Worm (Caenorhabditis elegans): ENCODE data around the gene K07H8.8.
A peak's percentile ranks its signal among the peaks of the same experiment; 100 is the strongest.

The K07H8.8 gene

ce11 chrIV:8268024-8268423 is at the start of gene K07H8.8, which contains the start of gene K07H8.5:
Gene K07H8.8 (minus strand): TSS chrIV:8268412.
Gene K07H8.5 (plus strand): TSS chrIV:8268324.
- no peak for TF ChIP-seq aptf-2 (GFP tag; conservative IDR thresholded peaks at IDR 0.05)
- no peak for TF ChIP-seq mes-4 (tag; optimal IDR thresholded peaks at IDR 0.05)
- no peak for TF ChIP-seq ama-1 (optimal IDR thresholded peaks at IDR 0.05)
- TF ChIP-seq ama-1 (GFP tag; optimal IDR thresholded peaks at IDR 0.05) = no peak
- TF ChIP-seq dpl-1 (GFP tag; optimal IDR thresholded peaks at IDR 0.05) = no peak
- no peak for TF ChIP-seq nhr-120 (GFP tag; IDR thresholded peaks at IDR 0.05)
- no peak for TF ChIP-seq T26A5.8 (tag; optimal IDR thresholded peaks at IDR 0.05)
- TF ChIP-seq F49E8.2 (tag; optimal IDR thresholded peaks at IDR 0.05; ENCODE audit: insufficient read depth) = no peak
- TF ChIP-seq D2030.7 (GFP tag; IDR thresholded peaks at IDR 0.05) = no peak
- TF ChIP-seq ceh-58 (GFP tag; IDR thresholded peaks at IDR 0.05) = no peak
- TF ChIP-seq rec-8 (tag; optimal IDR thresholded peaks at IDR 0.05) = no peak
- TF ChIP-seq F55B11.4 (tag; optimal IDR thresholded peaks at IDR 0.05; ENCODE audit: borderline replicate concordance, insufficient read depth) = no peak
- TF ChIP-seq ztf-25 (GFP tag; IDR thresholded peaks at IDR 0.05) = no peak
- no peak for TF ChIP-seq nhr-80 (tag; optimal IDR thresholded peaks at IDR 0.05)
- no peak for TF ChIP-seq efl-1 (GFP tag; optimal IDR thresholded peaks at IDR 0.05)
- TF ChIP-seq rcor-1 (GFP tag; IDR thresholded peaks at IDR 0.05) = no peak
- no peak for TF ChIP-seq tlf-1 (GFP tag; optimal IDR thresholded peaks at IDR 0.05)
- no peak for TF ChIP-seq pha-4 (tag; optimal IDR thresholded peaks at IDR 0.05)

ce11 chrIV:8317800-8318199 is 49.6 kb upstream of the K07H8.8 start:
- TF ChIP-seq nhr-27 (tag; optimal IDR thresholded peaks at IDR 0.05) (no peak), sdz-38 (tag; optimal IDR thresholded peaks at IDR 0.05) (no peak)

ce11 chrIV:8312846-8313245 is 44.6 kb upstream of the K07H8.8 start, which contains the start of gene F35H10.10:
Gene F35H10.10 (minus strand): TSS chrIV:8312946.
- no peak for TF ChIP-seq egrh-3 (GFP tag; IDR thresholded peaks at IDR 0.05)
- TF ChIP-seq snpc-1.3 (tag; optimal IDR thresholded peaks at IDR 0.05; ENCODE audit: insufficient read depth) = no peak
- TF ChIP-seq egl-44 (GFP tag; IDR thresholded peaks at IDR 0.05) = no peak
- no peak for TF ChIP-seq F23B12.7 (tag; optimal IDR thresholded peaks at IDR 0.05; ENCODE audit: insufficient read depth)
- no peak for TF ChIP-seq F33H1.4 (GFP tag; IDR thresholded peaks at IDR 0.05)
- no peak for TF ChIP-seq bed-1 (GFP tag; IDR thresholded peaks at IDR 0.05)
- no peak for TF ChIP-seq hlh-12 (tag; optimal IDR thresholded peaks at IDR 0.05)
- TF ChIP-seq madf-3 (GFP tag; IDR thresholded peaks at IDR 0.05) = no peak
- TF ChIP-seq ceh-58 (GFP tag; IDR thresholded peaks at IDR 0.05) = no peak
- no peak for TF ChIP-seq F39B2.1 (GFP tag; IDR thresholded peaks at IDR 0.05)
- no peak for TF ChIP-seq Y53F4B.3 (GFP tag; IDR thresholded peaks at IDR 0.05)
- TF ChIP-seq ztf-26 (tag; optimal IDR thresholded peaks at IDR 0.05) = no peak

DNA sequence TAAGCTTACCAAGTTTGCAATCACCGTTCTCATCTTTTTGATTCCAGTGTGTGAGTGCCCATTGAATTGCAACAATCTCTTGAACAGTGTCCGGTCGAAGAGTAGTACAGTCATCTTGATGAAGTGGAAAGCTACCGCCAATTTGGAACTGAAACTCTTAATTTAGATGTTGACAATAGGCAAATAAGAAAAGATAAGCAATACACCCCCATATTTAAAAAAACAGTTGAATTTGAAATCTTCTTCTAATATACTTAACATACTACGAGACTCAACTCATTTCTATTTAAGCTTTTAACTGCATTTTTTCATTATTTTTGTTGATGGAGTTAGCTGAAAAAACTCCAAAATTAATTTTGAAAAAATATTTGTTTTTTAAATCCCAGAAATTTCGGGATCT is 43.9 kb upstream of the K07H8.8 start:
- TF ChIP-seq tbp1 (GFP tag; optimal IDR thresholded peaks at IDR 0.05) (no peak), F55B11.4 (tag; optimal IDR thresholded peaks at IDR 0.05; ENCODE audit: borderline replicate concordance, insufficient read depth) (no peak), pha-4 (tag; optimal IDR thresholded peaks at IDR 0.05) (no peak)

ce11 chrIV:8307408-8307807 is 39.2 kb upstream of the K07H8.8 start:
- no peak for TF ChIP-seq ets-4 (GFP tag; optimal IDR thresholded peaks at IDR 0.05)
- TF ChIP-seq repo-1 (tag; optimal IDR thresholded peaks at IDR 0.05) = peak; percentile 59
